Fruit fly (Drosophila melanogaster) whole organism, pupa: Measurements from ENCODE around the gene CG13082.

Source experiments
- CG10348 ChIP-seq: fragments of 200-800 bp; sonication (Bioruptor generic); IDR thresholded peaks from 2 replicates; pipeline ENCODE4 v1.3.6; 2022; ENCODE audit warnings: missing biosample characterization, missing genetic modification characterization
- CG12605 ChIP-seq: fragments of 200-800 bp; sonication (Bioruptor generic); IDR thresholded peaks from 2 replicates; pipeline ENCODE4 v1.3.6; 2022; ENCODE audit warnings: missing biosample characterization, missing genetic modification characterization
- CG14655 ChIP-seq: fragments of 200-800 bp; sonication (Bioruptor generic); optimal IDR thresholded peaks from 3 replicates; lab custom pipeline; 2017; ENCODE audit warnings: mild to moderate bottlenecking, missing biosample characterization, missing genetic modification reagents, missing genetic modification characterization
- CG17806 ChIP-seq: fragments of 200-800 bp; sonication (Bioruptor generic); optimal IDR thresholded peaks from 2 replicates; lab custom pipeline; 2018; ENCODE audit warnings: missing biosample characterization, mild to moderate bottlenecking, missing genetic modification characterization, moderate library complexity
- CG4496 ChIP-seq: fragments of 200-800 bp; sonication (Bioruptor generic); IDR thresholded peaks from 3 replicates; pipeline ENCODE4 v1.3.6; 2022; ENCODE audit warnings: missing biosample characterization, missing genetic modification characterization
- CG9948 ChIP-seq: fragments of 200-800 bp; sonication (Bioruptor generic); optimal IDR thresholded peaks from 2 replicates; lab custom pipeline; 2018; ENCODE audit warnings: missing biosample characterization, mild to moderate bottlenecking, missing genetic modification characterization, moderate library complexity
- EcR ChIP-seq: fragments of 200-800 bp; sonication (Bioruptor generic); optimal IDR thresholded peaks from 3 replicates; lab custom pipeline; 2019; ENCODE audit warnings: missing biosample characterization, missing genetic modification characterization, mild to moderate bottlenecking, moderate library complexity, missing genetic modification reagents
- Pif1A ChIP-seq: fragments of 200-800 bp; sonication (Bioruptor generic); optimal IDR thresholded peaks from 3 replicates; lab custom pipeline; 2016; ENCODE audit warnings: missing biosample characterization, missing genetic modification characterization
- Pif1B ChIP-seq: fragments of 200-800 bp; sonication (Bioruptor generic); optimal IDR thresholded peaks from 3 replicates; lab custom pipeline; 2016; ENCODE audit warnings: missing biosample characterization, missing genetic modification characterization
- Snoo ChIP-seq: fragments of 200-800 bp; sonication (Bioruptor generic); optimal IDR thresholded peaks from 3 replicates; lab custom pipeline; 2017; ENCODE audit warnings: missing biosample characterization, mild to moderate bottlenecking, missing genetic modification characterization, inconsistent platforms
- fd96Ca ChIP-seq: fragments of 200-800 bp; sonication (Bioruptor generic); IDR thresholded peaks from 3 replicates; pipeline ENCODE4 v1.3.6; 2022; ENCODE audit warnings: missing biosample characterization, missing genetic modification characterization
- gl ChIP-seq: fragments of 200-800 bp; sonication (Bioruptor generic); optimal IDR thresholded peaks from 2 replicates; lab custom pipeline; 2018; ENCODE audit warnings: missing biosample characterization, mild to moderate bottlenecking, missing genetic modification characterization
- rn ChIP-seq: fragments of 200-800 bp; sonication (Bioruptor generic); IDR thresholded peaks from 2 replicates; pipeline ENCODE4 v1.3.6; 2022; ENCODE audit warnings: missing biosample characterization, missing genetic modification characterization

DNA sequence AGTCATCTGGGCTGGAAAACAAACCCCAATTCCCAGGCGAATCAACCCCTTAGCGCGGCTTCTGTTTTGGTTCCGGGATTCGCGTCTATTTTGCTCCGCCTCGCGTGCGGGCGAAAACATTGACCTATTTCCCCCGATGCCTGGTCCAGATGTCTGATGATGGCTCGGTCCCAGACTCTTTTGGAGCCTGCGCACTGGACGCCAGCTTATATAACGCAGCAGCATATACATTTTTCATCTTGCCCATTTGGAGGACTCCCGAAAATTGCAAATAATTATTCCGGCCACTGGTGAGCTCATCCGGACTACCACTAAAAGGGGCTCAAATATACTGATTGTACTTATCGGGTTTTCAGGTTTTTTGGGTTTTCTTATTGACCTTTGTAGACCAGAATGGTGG lies 22.2 kb upstream of the CG13082 start:
- TF ChIP-seq CG17806 (tag; lab: Kevin White, UChicago) = no peak
- TF ChIP-seq CG4496 (GFP tag; lab: Robert Waterston, UW) = no peak
- no peak for TF ChIP-seq CG12605
- TF ChIP-seq Pif1B (GFP tag; lab: Kevin White, UChicago) = no peak
- no peak for TF ChIP-seq gl (tag; lab: Kevin White, UChicago)
- no peak for TF ChIP-seq CG9948
- TF ChIP-seq Pif1A (GFP tag; lab: Kevin White, UChicago) = no peak
- TF ChIP-seq CG14655 (GFP tag; lab: Kevin White, UChicago) = no peak
- TF ChIP-seq Snoo = no peak
- TF ChIP-seq fd96Ca (GFP tag; lab: Robert Waterston, UW) = no peak
- no peak for TF ChIP-seq rn (GFP tag; lab: Robert Waterston, UW)
- TF ChIP-seq EcR (GFP tag; lab: Kevin White, UChicago) = no peak
- TF ChIP-seq CG10348 = no peak
